Fruit fly (Drosophila melanogaster) whole organism, embryonic: ENCODE results near the gene C901.

Source experiments
- Ada2b ChIP-seq: fragments of 200-800 bp; sonication (Bioruptor generic); IDR thresholded peaks from 2 replicates; pipeline ENCODE4 v1.3.6; 2022; ENCODE audit warnings: missing biosample characterization, missing genetic modification characterization
- Bgb ChIP-seq: fragments of 200-800 bp; sonication (Bioruptor generic); IDR thresholded peaks from 2 replicates; pipeline ENCODE4 v1.3.6; 2022; ENCODE audit warnings: missing biosample characterization, missing genetic modification characterization; ENCODE audit not compliant: partially characterized antibody
- CG10366 ChIP-seq: fragments of 200-800 bp; sonication (Bioruptor generic); IDR thresholded peaks from 2 replicates; pipeline ENCODE4 v1.3.6; 2022; ENCODE audit warnings: missing biosample characterization, missing genetic modification characterization
- CG10543 ChIP-seq: fragments of 200-800 bp; sonication (Bioruptor generic); optimal IDR thresholded peaks from 3 replicates; lab custom pipeline; 2017; ENCODE audit warnings: missing biosample characterization, mild to moderate bottlenecking, missing genetic modification characterization, moderate library complexity
- CG11696 ChIP-seq: fragments of 200-800 bp; sonication (Bioruptor generic); IDR thresholded peaks from 2 replicates; pipeline ENCODE4 v1.3.6; 2022; ENCODE audit warnings: missing biosample characterization, missing genetic modification characterization
- CG12659 ChIP-seq: fragments of 200-800 bp; sonication (Bioruptor generic); optimal IDR thresholded peaks from 3 replicates; lab custom pipeline; 2017; ENCODE audit warnings: mild to moderate bottlenecking, missing biosample characterization, missing genetic modification reagents, missing genetic modification characterization
- CG12744 ChIP-seq: fragments of 200-800 bp; sonication (Bioruptor generic); optimal IDR thresholded peaks from 2 replicates; lab custom pipeline; 2016; ENCODE audit warnings: missing biosample characterization, missing genetic modification characterization
- CG13287 ChIP-seq: fragments of 200-800 bp; sonication (Bioruptor generic); IDR thresholded peaks from 2 replicates; pipeline ENCODE4 v1.3.6; 2022; ENCODE audit warnings: missing biosample characterization, missing genetic modification characterization; ENCODE audit not compliant: partially characterized antibody
- CG17912 ChIP-seq: fragments of 200-800 bp; sonication (Bioruptor generic); optimal IDR thresholded peaks from 2 replicates; lab custom pipeline; 2018; ENCODE audit warnings: missing biosample characterization, mild to moderate bottlenecking, missing genetic modification characterization
- CG2712 ChIP-seq: fragments of 200-800 bp; optimal IDR thresholded peaks from 3 replicates; lab custom pipeline; 2019; ENCODE audit warnings: missing biosample characterization, mild to moderate bottlenecking, missing genetic modification characterization, moderate library complexity
- CG33213 ChIP-seq: fragments of 200-800 bp; sonication (Bioruptor generic); optimal IDR thresholded peaks from 3 replicates; lab custom pipeline; 2016; ENCODE audit warnings: missing biosample characterization, missing genetic modification characterization
- CG34376 ChIP-seq: fragments of 200-800 bp; sonication (Bioruptor generic); optimal IDR thresholded peaks from 2 replicates; lab custom pipeline; 2018; ENCODE audit warnings: missing biosample characterization, mild to moderate bottlenecking, missing genetic modification characterization
- CG5180 ChIP-seq: fragments of 200-800 bp; sonication (Bioruptor generic); optimal IDR thresholded peaks from 3 replicates; lab custom pipeline; 2017; ENCODE audit warnings: missing biosample characterization, missing genetic modification characterization, mild to moderate bottlenecking, moderate library complexity, missing genetic modification reagents
- CG6813 ChIP-seq: fragments of 200-800 bp; sonication (Bioruptor generic); optimal IDR thresholded peaks from 2 replicates; lab custom pipeline; 2017; ENCODE audit warnings: missing biosample characterization, missing genetic modification characterization, mild to moderate bottlenecking, moderate library complexity, missing genetic modification reagents
- CG8924 ChIP-seq: fragments of 200-800 bp; optimal IDR thresholded peaks from 3 replicates; lab custom pipeline; 2019; ENCODE audit warnings: missing biosample characterization, mild to moderate bottlenecking, missing genetic modification characterization, moderate library complexity
- CG9609 ChIP-seq: fragments of 200-800 bp; sonication (Bioruptor generic); optimal IDR thresholded peaks from 3 replicates; lab custom pipeline; 2016; ENCODE audit warnings: missing biosample characterization, missing genetic modification characterization
- Camta ChIP-seq: fragments of 200-800 bp; sonication (Bioruptor generic); optimal IDR thresholded peaks from 2 replicates; lab custom pipeline; 2016; ENCODE audit warnings: missing biosample characterization, missing genetic modification characterization
- D19B ChIP-seq: fragments of 200-800 bp; sonication (Bioruptor generic); optimal IDR thresholded peaks from 2 replicates; lab custom pipeline; 2017; ENCODE audit warnings: missing biosample characterization, mild to moderate bottlenecking, missing genetic modification characterization
- Deaf1 ChIP-seq: fragments of 200-800 bp; optimal IDR thresholded peaks from 3 replicates; lab custom pipeline; 2019; ENCODE audit warnings: missing biosample characterization, mild to moderate bottlenecking, missing genetic modification characterization, moderate library complexity
- Dfd ChIP-seq, 2 experiments: fragments of >200 bp; optimal IDR thresholded peaks; 2 replicates each; lab custom pipeline; 2017; ENCODE audit warnings: missing biosample characterization in 2 of 2, missing genetic modification characterization in 2 of 2
- Dip3 ChIP-seq: fragments of 200-800 bp; sonication (Bioruptor generic); optimal IDR thresholded peaks from 3 replicates; lab custom pipeline; 2016; ENCODE audit warnings: missing biosample characterization, missing genetic modification characterization
- GATAe ChIP-seq: fragments of 200-800 bp; sonication (Bioruptor generic); conservative IDR thresholded peaks from 2 replicates; pipeline ENCODE4 v1.3.6; 2022; ENCODE audit warnings: missing biosample characterization, missing genetic modification characterization
- Hey ChIP-seq: fragments of 200-800 bp; sonication (Bioruptor generic); optimal IDR thresholded peaks from 3 replicates; lab custom pipeline; 2018; ENCODE audit warnings: missing biosample characterization, mild to moderate bottlenecking, missing genetic modification characterization
- HmgZ ChIP-seq: fragments of 200-800 bp; sonication (Bioruptor generic); optimal IDR thresholded peaks from 2 replicates; lab custom pipeline; 2018; ENCODE audit warnings: missing biosample characterization, mild to moderate bottlenecking, missing genetic modification characterization
- Hmx ChIP-seq: fragments of 200-800 bp; sonication (Bioruptor generic); optimal IDR thresholded peaks from 2 replicates; lab custom pipeline; 2016; ENCODE audit warnings: missing biosample characterization, missing genetic modification characterization
- Med ChIP-seq: fragments of 200-800 bp; sonication (Bioruptor generic); peaks from one replicate; lab custom pipeline; 2016; ENCODE audit warnings: missing biosample characterization, missing genetic modification characterization, mild to moderate bottlenecking, inconsistent platforms, moderate library complexity
- Neu2 ChIP-seq: fragments of 200-800 bp; sonication (Bioruptor generic); optimal IDR thresholded peaks from 3 replicates; lab custom pipeline; 2016; ENCODE audit warnings: missing biosample characterization, missing genetic modification characterization, borderline replicate concordance
- Rfx ChIP-seq: fragments of 200-800 bp; sonication (Bioruptor generic); IDR thresholded peaks from 2 replicates; pipeline ENCODE4 v1.3.6; 2022; ENCODE audit warnings: missing biosample characterization, missing genetic modification characterization
- abd-A ChIP-seq: fragments of 200-800 bp; sonication (Bioruptor generic); optimal IDR thresholded peaks from 3 replicates; lab custom pipeline; 2019; ENCODE audit warnings: missing biosample characterization, mild to moderate bottlenecking, missing genetic modification characterization, moderate library complexity
- ash1 ChIP-seq: fragments of 200-800 bp; sonication (Bioruptor generic); optimal IDR thresholded peaks from 2 replicates; lab custom pipeline; 2018; ENCODE audit warnings: missing biosample characterization, mild to moderate bottlenecking, missing genetic modification characterization
- bowl ChIP-seq: fragments of 200-800 bp; sonication (Bioruptor generic); IDR thresholded peaks from 2 replicates; pipeline ENCODE4 v1.3.6; 2022; ENCODE audit warnings: missing biosample characterization, missing genetic modification characterization
- chinmo ChIP-seq: fragments of 200-800 bp; sonication (Bioruptor generic); IDR thresholded peaks from 4 replicates; pipeline ENCODE4 v1.3.6; 2022; ENCODE audit warnings: missing biosample characterization, missing genetic modification characterization; ENCODE audit not compliant: partially characterized antibody
- crp ChIP-seq, 2 experiments: fragments of 200-800 bp; sonication (Bioruptor generic); optimal IDR thresholded peaks; 2 replicates in 1 of 2; 3 replicates in 1 of 2; lab custom pipeline; 2017; ENCODE audit warnings: missing biosample characterization in 2 of 2, missing genetic modification characterization in 2 of 2, mild to moderate bottlenecking in 1 of 2, moderate library complexity in 1 of 2
- disco-r ChIP-seq: fragments of 200-800 bp; sonication (Bioruptor generic); optimal IDR thresholded peaks from 2 replicates; lab custom pipeline; 2016; ENCODE audit warnings: missing biosample characterization, missing genetic modification characterization
- eyg ChIP-seq: fragments of 200-800 bp; sonication (Bioruptor generic); optimal IDR thresholded peaks from 3 replicates; lab custom pipeline; 2016; ENCODE audit warnings: missing biosample characterization, missing genetic modification characterization
- gcm ChIP-seq: fragments of 200-800 bp; sonication (Bioruptor generic); optimal IDR thresholded peaks from 2 replicates; lab custom pipeline; 2019; ENCODE audit warnings: missing biosample characterization, mild to moderate bottlenecking, missing genetic modification characterization, moderate library complexity
- gro ChIP-seq: fragments of 200-800 bp; sonication (Bioruptor generic); optimal IDR thresholded peaks from 2 replicates; lab custom pipeline; 2016; ENCODE audit warnings: missing biosample characterization, missing genetic modification characterization
- jumu ChIP-seq: fragments of 200-800 bp; sonication (Bioruptor generic); optimal IDR thresholded peaks from 3 replicates; lab custom pipeline; 2016; ENCODE audit warnings: missing biosample characterization, missing genetic modification characterization
- lmd ChIP-seq: fragments of 200-800 bp; sonication (Bioruptor generic); IDR thresholded peaks from 2 replicates; pipeline ENCODE4 v1.3.6; 2022; ENCODE audit warnings: missing biosample characterization, missing genetic modification characterization
- nmo ChIP-seq: fragments of 200-800 bp; sonication (Bioruptor generic); optimal IDR thresholded peaks from 2 replicates; lab custom pipeline; 2018; ENCODE audit warnings: missing biosample characterization, mild to moderate bottlenecking, missing genetic modification characterization, moderate library complexity
- nom ChIP-seq: fragments of 200-800 bp; sonication (Bioruptor generic); optimal IDR thresholded peaks from 2 replicates; lab custom pipeline; 2017; ENCODE audit warnings: missing biosample characterization, missing genetic modification characterization, mild to moderate bottlenecking, moderate library complexity, missing genetic modification reagents
- onecut ChIP-seq: fragments of 200-800 bp; sonication (Bioruptor generic); IDR thresholded peaks from 2 replicates; pipeline ENCODE4 v1.3.6; 2022; ENCODE audit warnings: missing biosample characterization, missing genetic modification characterization
- otp ChIP-seq: fragments of 200-800 bp; sonication (Bioruptor generic); IDR thresholded peaks from 3 replicates; pipeline ENCODE4, ENCODE4 v1.3.6; 2022; ENCODE audit warnings: missing biosample characterization, missing genetic modification characterization
- prd ChIP-seq, 3 experiments: fragments of >200 bp in 2 of 3; fragments of 200-800 bp in 1 of 3; sonication (Bioruptor generic) in 1 of 3; optimal IDR thresholded peaks in 2 of 3; IDR thresholded peaks in 1 of 3; 2 replicates in 2 of 3; 3 replicates in 1 of 3; pipeline versions ENCODE4 v1.3.6 to Lab custom; 2017 to 2022; ENCODE audit warnings: missing biosample characterization in 1 of 3, missing genetic modification characterization in 1 of 3
- run ChIP-seq: fragments of 200-800 bp; sonication (Bioruptor generic); optimal IDR thresholded peaks from 3 replicates; lab custom pipeline; 2018; ENCODE audit warnings: missing biosample characterization, mild to moderate bottlenecking, missing genetic modification characterization
- schlank ChIP-seq: fragments of 200-800 bp; sonication (Bioruptor generic); optimal IDR thresholded peaks from 2 replicates; lab custom pipeline; 2018; ENCODE audit warnings: missing biosample characterization, mild to moderate bottlenecking, missing genetic modification characterization
- sr ChIP-seq: fragments of 200-800 bp; sonication (Bioruptor generic); IDR thresholded peaks from 3 replicates; pipeline ENCODE4 v1.3.6; 2022; ENCODE audit warnings: missing biosample characterization, missing genetic modification characterization
- sug ChIP-seq: fragments of 200-800 bp; optimal IDR thresholded peaks from 2 replicates; lab custom pipeline; 2019; ENCODE audit warnings: missing biosample characterization, mild to moderate bottlenecking, missing genetic modification characterization, moderate library complexity
- zen2 ChIP-seq: fragments of 200-800 bp; sonication (Bioruptor generic); IDR thresholded peaks from 3 replicates; pipeline ENCODE4 v1.3.6; 2022; ENCODE audit warnings: missing biosample characterization, missing genetic modification characterization; ENCODE audit not compliant: partially characterized antibody
- zf30C ChIP-seq: fragments of 200-800 bp; sonication (Bioruptor generic); optimal IDR thresholded peaks from 3 replicates; lab custom pipeline; 2018; ENCODE audit warnings: missing biosample characterization, mild to moderate bottlenecking, missing genetic modification characterization
- zfh1 ChIP-seq: fragments of 200-800 bp; sonication (Bioruptor generic); IDR thresholded peaks from 3 replicates; pipeline ENCODE4 v1.3.6; 2022; ENCODE audit warnings: missing biosample characterization, missing genetic modification characterization

Gene C901

DNA sequence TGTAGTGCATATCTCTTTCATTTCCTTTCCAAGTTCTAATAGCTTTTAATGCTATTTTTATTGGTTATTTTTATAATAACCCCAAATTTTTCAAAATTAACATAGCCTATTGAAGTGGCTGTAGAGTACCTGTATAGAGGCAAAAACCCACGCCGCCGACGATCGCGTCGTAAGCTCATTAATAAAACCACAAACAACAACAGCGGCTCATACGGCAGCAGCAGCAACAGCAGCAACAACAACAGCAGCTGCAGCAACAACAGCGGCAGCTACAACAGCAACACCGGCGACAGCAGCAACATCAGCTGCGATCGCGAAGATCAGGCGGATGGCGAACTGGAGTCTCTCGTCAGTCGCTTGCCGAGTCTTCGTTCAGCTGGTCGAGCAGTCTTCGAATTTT lies 39.8 kb downstream of the C901 start, which contains the start of gene CG2145 (continued):
- peak; percentile 48 for TF ChIP-seq nom (GFP tag; lab: Kevin White, UChicago)
- no peak for TF ChIP-seq jumu (GFP tag; lab: Kevin White, UChicago)
- TF ChIP-seq run (tag; lab: Kevin White, UChicago): peak; percentile 18
- TF ChIP-seq otp (GFP tag; lab: Robert Waterston, UW): peak; percentile 8; the same call in 1 of the 3 replicates
- TF ChIP-seq D19B: no peak
- TF ChIP-seq CG10366 (GFP tag; lab: Robert Waterston, UW): no peak
- peak; percentile 0 for TF ChIP-seq CG8924 (tag; lab: Kevin White, UChicago)
- TF ChIP-seq zf30C: no peak
- TF ChIP-seq zfh1 (GFP tag; lab: Robert Waterston, UW): no peak
- peak; percentile 25; the same call in 1 of the 2 replicates for TF ChIP-seq Rfx (GFP tag; lab: Robert Waterston, UW)
- no peak for TF ChIP-seq CG5180 (GFP tag; lab: Kevin White, UChicago)
- TF ChIP-seq abd-A (tag; lab: Kevin White, UChicago): peak; percentile 5
- TF ChIP-seq CG9609: no peak
- TF ChIP-seq CG13287 (GFP tag; lab: Robert Waterston, UW): peak; percentile 8; the same call in 1 of the 2 replicates
- no peak for TF ChIP-seq Camta (GFP tag; lab: Kevin White, UChicago)
- peak; percentile 88 for TF ChIP-seq chinmo (GFP tag; lab: Robert Waterston, UW)
- no peak for TF ChIP-seq Dip3 (GFP tag; lab: Kevin White, UChicago)
- no peak for TF ChIP-seq CG17912 (GFP tag; lab: Kevin White, UChicago)
- TF ChIP-seq disco-r (GFP tag; lab: Kevin White, UChicago): no peak
- TF ChIP-seq CG12659: peak; percentile 8
- TF ChIP-seq gcm (GFP tag; lab: Kevin White, UChicago): no peak
- TF ChIP-seq schlank (tag; lab: Kevin White, UChicago): no peak
- TF ChIP-seq CG6813 (GFP tag; lab: Kevin White, UChicago): no peak
- no peak for TF ChIP-seq CG33213
- no peak for TF ChIP-seq eyg
- peak in 1 of 2 experiments; percentile 23 for TF ChIP-seq crp (GFP tag; optimal IDR thresholded peaks at IDR 0.05; lab: Kevin White, UChicago)
- no peak for TF ChIP-seq onecut (GFP tag; lab: Robert Waterston, UW)
- no peak for TF ChIP-seq Ada2b (GFP tag; lab: Robert Waterston, UW)
- no peak for TF ChIP-seq zen2
- TF ChIP-seq nmo (GFP tag; lab: Kevin White, UChicago): no peak
- TF ChIP-seq Bgb: 0 out of 2 replicates have a peak, but pooled peaks have one; percentile 6
- TF ChIP-seq sr (GFP tag; lab: Robert Waterston, UW): 0 out of 3 replicates have a peak, but pooled peaks have one; percentile 51
- peak; percentile 84 for TF ChIP-seq Deaf1 (tag; lab: Kevin White, UChicago)
- no peak for TF ChIP-seq Hmx (GFP tag; lab: Kevin White, UChicago)
- TF ChIP-seq gro (GFP tag; lab: Kevin White, UChicago): no peak
- TF ChIP-seq CG11696: no peak
- no peak for TF ChIP-seq CG12744 (GFP tag; lab: Kevin White, UChicago)
- no peak for TF ChIP-seq lmd (GFP tag; lab: Robert Waterston, UW)
- TF ChIP-seq Neu2 (GFP tag; lab: Kevin White, UChicago): no peak
- TF ChIP-seq Dfd (GFP tag; optimal IDR thresholded peaks at IDR 0.05; lab: Kevin White, UChicago): no peak

DNA sequence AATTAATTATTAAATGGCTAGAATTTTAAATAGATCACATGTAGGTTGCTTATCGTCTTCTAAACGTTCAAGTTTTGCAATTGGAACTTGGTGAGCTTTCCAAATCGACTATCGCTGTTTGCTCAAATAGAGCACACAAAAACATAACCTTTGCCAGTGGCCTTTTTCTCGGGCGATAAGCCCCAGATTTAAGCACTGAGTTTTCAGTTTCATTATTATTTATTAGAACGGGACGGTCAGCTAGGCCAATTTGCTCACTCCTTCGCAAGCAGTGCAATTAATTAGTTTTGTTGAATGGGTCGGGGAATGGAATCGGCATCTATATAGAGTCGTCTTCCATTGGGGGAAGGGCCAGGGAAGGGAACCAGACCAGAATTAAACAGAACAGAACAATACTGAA lies 40.7 kb downstream of the C901 start:
- TF ChIP-seq sug (tag; lab: Kevin White, UChicago): peak; percentile 40
- TF ChIP-seq Med (GFP tag; lab: Kevin White, UChicago): peak; percentile 15
- TF ChIP-seq chinmo (GFP tag; lab: Robert Waterston, UW): 0 out of 4 replicates have a peak, but pooled peaks have one; percentile 38
- peak; percentile 24 for TF ChIP-seq CG10543 (GFP tag; lab: Kevin White, UChicago)
- TF ChIP-seq bowl (GFP tag; lab: Robert Waterston, UW): no peak
- no peak for TF ChIP-seq Hey (tag; lab: Kevin White, UChicago)
- no peak for TF ChIP-seq HmgZ (tag; lab: Kevin White, UChicago)
- no peak for TF ChIP-seq CG2712
- no peak for TF ChIP-seq ash1 (GFP tag; lab: Kevin White, UChicago)
- peak; percentile 92 for TF ChIP-seq CG34376 (GFP tag; lab: Kevin White, UChicago)
- no peak for TF ChIP-seq prd (optimal IDR thresholded peaks at IDR 0.05; lab: Kevin White, UChicago)
- no peak for TF ChIP-seq prd (GFP tag; IDR thresholded peaks at IDR 0.05; lab: Robert Waterston, UW)
- TF ChIP-seq GATAe (GFP tag; lab: Robert Waterston, UW): no peak
